Worm (Caenorhabditis elegans): ENCODE data around the gene rpl-26.

DNA sequence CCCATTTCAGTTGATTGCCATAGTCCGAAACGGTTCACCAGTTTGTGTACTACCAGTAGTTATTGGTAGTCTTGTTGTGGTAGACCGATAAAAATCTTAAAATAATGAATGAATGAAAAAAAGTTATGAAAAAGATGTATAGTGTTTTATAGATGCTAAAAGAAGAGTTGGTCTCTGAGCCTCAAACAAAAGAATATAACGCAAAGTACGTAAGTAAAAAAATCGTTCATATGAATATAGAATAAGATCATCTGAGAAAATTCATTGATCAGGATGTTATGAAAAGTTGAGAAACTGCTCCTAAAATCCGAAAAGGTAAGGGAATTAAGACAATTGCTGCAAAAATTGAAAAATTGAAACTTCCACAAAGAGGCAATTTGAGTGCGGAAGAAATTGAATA is 14.9 kb downstream of the rpl-26 start, which contains the start of gene chhy-1:
- TF ChIP-seq ama-1 (optimal IDR thresholded peaks at IDR 0.05) (no peak), nhr-11 (tag; optimal IDR thresholded peaks at IDR 0.05) (no peak), nfya-1 (tag; optimal IDR thresholded peaks at IDR 0.05) (no peak), elt-2 (tag; optimal IDR thresholded peaks at IDR 0.05) (no peak), hlh-30 (tag; optimal IDR thresholded peaks at IDR 0.05; ENCODE audit: insufficient read depth) (no peak), ets-4 (tag; optimal IDR thresholded peaks at IDR 0.05) (no peak), pag-3 (tag; optimal IDR thresholded peaks at IDR 0.05; ENCODE audit: borderline replicate concordance) (no peak), hlh-6 (tag; optimal IDR thresholded peaks at IDR 0.05) (no peak), fkh-10 (GFP tag; optimal IDR thresholded peaks at IDR 0.05) (no peak)
